Fruit fly (Drosophila melanogaster) whole organism, embryonic: ENCODE data around the gene Ten-m.

Experiments
- CG3065 ChIP-seq: fragments of 200-800 bp; sonication (Bioruptor generic); optimal IDR thresholded peaks from 2 replicates; lab custom pipeline; 2016; ENCODE audit warnings: missing biosample characterization, missing genetic modification characterization
- CG6765 ChIP-seq: fragments of 200-800 bp; sonication (Bioruptor generic); optimal IDR thresholded peaks from 3 replicates; lab custom pipeline; 2017; ENCODE audit warnings: missing biosample characterization, mild to moderate bottlenecking, missing genetic modification characterization
- fd96Cb ChIP-seq: fragments of 200-800 bp; sonication (Bioruptor generic); optimal IDR thresholded peaks from 2 replicates; lab custom pipeline; 2018; ENCODE audit warnings: missing biosample characterization, mild to moderate bottlenecking, missing genetic modification characterization, moderate library complexity
- org-1 ChIP-seq: fragments of 200-800 bp; sonication (Bioruptor generic); optimal IDR thresholded peaks from 2 replicates; lab custom pipeline; 2017; ENCODE audit warnings: missing biosample characterization, missing genetic modification characterization

DNA sequence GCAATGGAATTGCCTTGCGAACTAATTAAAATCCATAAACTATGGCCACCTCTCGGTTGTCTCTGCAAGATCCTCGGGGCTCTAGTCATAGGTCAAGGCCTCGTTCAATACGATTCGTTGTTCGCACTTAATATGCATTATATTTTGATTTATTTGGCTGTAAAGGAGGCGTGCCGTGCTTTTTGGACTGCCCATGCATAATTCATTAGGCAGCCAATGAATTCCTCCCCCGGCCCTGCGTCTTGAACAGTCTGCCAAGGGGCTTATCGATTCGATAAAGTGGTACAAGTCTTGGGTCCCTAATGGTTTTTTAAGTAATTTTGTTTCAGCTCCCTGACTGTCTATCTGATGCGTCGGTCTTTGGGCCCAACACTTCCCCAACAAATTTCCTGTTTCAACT is 28.9 kb downstream of the Ten-m start:
- no peak for TF ChIP-seq CG6765 (GFP tag; lab: Kevin White, UChicago)
- TF ChIP-seq fd96Cb: no peak
- TF ChIP-seq CG3065 (GFP tag; lab: Kevin White, UChicago): no peak
- no peak for TF ChIP-seq org-1
